Worm (Caenorhabditis elegans): ENCODE data around the gene rgs-11.

DNA sequence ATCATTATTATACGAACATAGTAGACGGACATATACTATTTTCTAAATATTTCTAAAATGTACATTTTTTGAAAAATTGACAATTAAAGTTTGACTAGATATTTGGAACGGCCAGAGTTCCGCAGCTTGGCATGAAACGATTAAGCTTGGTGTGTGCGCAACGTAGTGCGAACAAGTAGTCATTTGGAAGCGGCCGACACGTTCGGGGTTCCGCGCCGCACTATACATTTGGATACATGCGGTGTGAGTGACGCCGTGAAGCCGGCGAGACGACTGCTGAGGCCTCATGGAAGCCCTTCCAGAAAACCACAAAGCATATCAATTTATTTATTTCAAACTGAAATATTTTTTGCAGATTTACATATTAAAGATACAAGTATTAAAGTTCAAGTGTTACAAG, 26.2 kb upstream of the rgs-11 start:
- TF ChIP-seq cog-1 (tag; optimal IDR thresholded peaks at IDR 0.05) (no peak), med-1 (GFP tag; optimal IDR thresholded peaks at IDR 0.05; ENCODE audit: insufficient read depth) (no peak), ref-1 (GFP tag; conservative IDR thresholded peaks at IDR 0.05) (no peak), T22C8.4 (GFP tag; IDR thresholded peaks at IDR 0.05) (no peak), ztf-29 (GFP tag; IDR thresholded peaks at IDR 0.05) (no peak), klf-2 (GFP tag; conservative IDR thresholded peaks at IDR 0.05) (no peak), tab-1 (GFP tag; IDR thresholded peaks at IDR 0.05) (no peak)
